Worm (Caenorhabditis elegans) whole organism, young adult: ENCODE measurements around the gene F16G10.9.

ENCODE experiments used
- C06A6.2 ChIP-seq: fragments of 200-800 bp; sonication (Bioruptor generic); conservative IDR thresholded peaks from 2 replicates; pipeline ENCODE4 v1.3.6; 2022; ENCODE audit warnings: missing genetic modification characterization, missing compliant biosample characterization
- F23B12.7 ChIP-seq: sonication (generic microtip); optimal IDR thresholded peaks from 2 replicates; lab custom pipeline; 2017; ENCODE audit warnings: missing genetic modification characterization, mild to moderate bottlenecking, missing compliant biosample characterization, antibody characterized with exemption, moderate library complexity; ENCODE audit not compliant: insufficient read depth
- F55B11.4 ChIP-seq: sonication (generic microtip); optimal IDR thresholded peaks from 2 replicates; lab custom pipeline; 2016; ENCODE audit warnings: missing compliant biosample characterization, missing genetic modification characterization, borderline replicate concordance; ENCODE audit not compliant: insufficient read depth
- K11D2.4 ChIP-seq: fragments of 200-800 bp; sonication (Bioruptor generic); IDR thresholded peaks from 2 replicates; pipeline ENCODE4 v1.3.6; 2022; ENCODE audit warnings: missing genetic modification reagents, missing genetic modification characterization, missing compliant biosample characterization
- Y53F4B.3 ChIP-seq: fragments of 200-800 bp; sonication (Bioruptor generic); IDR thresholded peaks from 2 replicates; pipeline ENCODE4 v1.3.6; 2022; ENCODE audit warnings: missing genetic modification reagents, missing genetic modification characterization, missing compliant biosample characterization
- Y79H2A.3 ChIP-seq: fragments of 200-800 bp; sonication (Bioruptor generic); conservative IDR thresholded peaks from 2 replicates; pipeline ENCODE4 v1.3.6; 2022; ENCODE audit warnings: missing genetic modification reagents, missing genetic modification characterization, missing compliant biosample characterization
- ama-1 ChIP-seq, 3 experiments: fragments of 150-350 bp in 1 of 3; sonication (generic microtip) in 2 of 3; optimal IDR thresholded peaks; 2 replicates each; lab custom pipeline; 2014 to 2018; ENCODE audit warnings: missing biosample characterization in 2 of 3, missing genetic modification characterization in 2 of 3, missing genetic modification reagents in 2 of 3
- aptf-2 ChIP-seq: fragments of 200-800 bp; sonication (Bioruptor generic); conservative IDR thresholded peaks from 2 replicates; pipeline ENCODE4 v1.3.6; 2022; ENCODE audit warnings: missing genetic modification reagents, missing genetic modification characterization, missing compliant biosample characterization
- atf-7 ChIP-seq: sonication (generic microtip); optimal IDR thresholded peaks from 2 replicates; lab custom pipeline; 2017; ENCODE audit warnings: mild to moderate bottlenecking, missing genetic modification characterization, missing compliant biosample characterization
- ceh-100 ChIP-seq: fragments of 200-800 bp; sonication (Bioruptor generic); IDR thresholded peaks from 2 replicates; pipeline ENCODE4 v1.3.6; 2022; ENCODE audit warnings: missing genetic modification reagents, missing genetic modification characterization, missing compliant biosample characterization
- ceh-79 ChIP-seq: sonication (generic microtip); optimal IDR thresholded peaks from 2 replicates; lab custom pipeline; 2017; ENCODE audit warnings: mild to moderate bottlenecking, missing genetic modification characterization, missing compliant biosample characterization
- ceh-91 ChIP-seq: fragments of 200-800 bp; sonication (Bioruptor generic); IDR thresholded peaks from 2 replicates; pipeline ENCODE4 v1.3.6; 2022; ENCODE audit warnings: missing genetic modification reagents, missing genetic modification characterization, missing compliant biosample characterization
- chd-7 ChIP-seq: sonication (generic microtip); optimal IDR thresholded peaks from 2 replicates; lab custom pipeline; 2016; ENCODE audit warnings: mild to moderate bottlenecking, missing genetic modification characterization, moderate library complexity, missing compliant biosample characterization
- die-1 ChIP-seq: sonication (generic microtip); optimal IDR thresholded peaks from 2 replicates; lab custom pipeline; 2016; ENCODE audit warnings: missing genotype, mild to moderate bottlenecking, missing genetic modification characterization, missing compliant biosample characterization
- egrh-3 ChIP-seq: fragments of 200-800 bp; sonication (Bioruptor generic); IDR thresholded peaks from 2 replicates; pipeline ENCODE4 v1.3.6; 2022; ENCODE audit warnings: missing genetic modification reagents, missing genetic modification characterization, missing compliant biosample characterization
- ets-4 ChIP-seq: fragments of 200-800 bp; sonication (Bioruptor generic); optimal IDR thresholded peaks from 2 replicates; lab custom pipeline; 2018; ENCODE audit warnings: mild to moderate bottlenecking, missing genetic modification characterization, missing compliant biosample characterization
- him-1 ChIP-seq: sonication (generic microtip); optimal IDR thresholded peaks from 2 replicates; lab custom pipeline; 2016; ENCODE audit warnings: missing genotype, missing genetic modification reagents, missing genetic modification characterization, missing compliant biosample characterization
- hlh-26 ChIP-seq: fragments of 200-800 bp; sonication (Bioruptor generic); conservative IDR thresholded peaks from 2 replicates; pipeline ENCODE4 v1.3.6; 2022; ENCODE audit warnings: missing genetic modification reagents, missing genetic modification characterization, missing compliant biosample characterization
- lin-35 ChIP-seq, 3 experiments: fragments of 150-350 bp in 2 of 3; sonication (generic microtip) in 1 of 3; optimal IDR thresholded peaks; 2 replicates each; lab custom pipeline; 2014 to 2018; ENCODE audit warnings: missing biosample characterization in 3 of 3, missing genetic modification characterization in 3 of 3, missing genetic modification reagents in 3 of 3
- lin-40 ChIP-seq: sonication (generic microtip); optimal IDR thresholded peaks from 2 replicates; lab custom pipeline; 2016; ENCODE audit warnings: missing genetic modification characterization, mild to moderate bottlenecking, missing compliant biosample characterization, missing genotype, missing genetic modification reagents
- lsl-1 ChIP-seq: fragments of 200-800 bp; sonication (Bioruptor generic); optimal IDR thresholded peaks from 2 replicates; lab custom pipeline; 2018; ENCODE audit warnings: mild to moderate bottlenecking, missing genetic modification characterization, moderate library complexity, missing compliant biosample characterization
- nfya-2 ChIP-seq: fragments of 200-800 bp; sonication (Bioruptor generic); IDR thresholded peaks from 2 replicates; pipeline ENCODE4 v1.3.6; 2022; ENCODE audit warnings: missing genetic modification reagents, missing genetic modification characterization, missing compliant biosample characterization
- nhr-27 ChIP-seq: fragments of 200-800 bp; sonication (Bioruptor generic); optimal IDR thresholded peaks from 2 replicates; lab custom pipeline; 2018; ENCODE audit warnings: mild to moderate bottlenecking, missing genetic modification characterization, moderate library complexity, missing compliant biosample characterization
- nhr-80 ChIP-seq: sonication (generic microtip); optimal IDR thresholded peaks from 2 replicates; lab custom pipeline; 2016; ENCODE audit warnings: missing genetic modification characterization, missing compliant biosample characterization
- rec-8 ChIP-seq, 2 experiments: sonication (generic microtip); optimal IDR thresholded peaks; 2 replicates each; lab custom pipeline; 2016; ENCODE audit warnings: mild to moderate bottlenecking in 2 of 2, missing genetic modification characterization in 2 of 2, missing genetic modification reagents in 2 of 2, missing genotype in 2 of 2, missing biosample characterization in 1 of 2, missing compliant biosample characterization in 1 of 2, moderate library complexity in 1 of 2
- tbp1 ChIP-seq: fragments of 200-800 bp; sonication (Bioruptor generic); optimal IDR thresholded peaks from 2 replicates; lab custom pipeline; 2018; ENCODE audit warnings: mild to moderate bottlenecking, missing genetic modification characterization, missing compliant biosample characterization
- zfh-2 ChIP-seq: fragments of 200-800 bp; sonication (Bioruptor generic); conservative IDR thresholded peaks from 2 replicates; pipeline ENCODE4 v1.3.6; 2022; ENCODE audit warnings: missing genetic modification reagents, missing genetic modification characterization, missing compliant biosample characterization
- ztf-3 ChIP-seq: fragments of 200-800 bp; sonication (Bioruptor generic); optimal IDR thresholded peaks from 2 replicates; lab custom pipeline; 2018; ENCODE audit warnings: mild to moderate bottlenecking, missing genetic modification characterization, missing compliant biosample characterization

Gene F16G10.9

ce11 chrII:2417889-2418288 lies 32.5 kb upstream of the F16G10.9 start, which contains the start of the genes F42G2.5 and F42G2.7:
TSS of gene F42G2.5 (minus strand) at chrII:2417989.
TSS of gene F42G2.7 (plus strand) at chrII:2418158.
- no peak for TF ChIP-seq die-1 (tag; lab: Kevin White, UChicago)
- TF ChIP-seq hlh-26 (GFP tag; lab: Robert Waterston, UW) = no peak
- no peak for TF ChIP-seq K11D2.4 (GFP tag; lab: Robert Waterston, UW)
- no peak for TF ChIP-seq ztf-3 (GFP tag; lab: Kevin White, UChicago)
- TF ChIP-seq zfh-2 (GFP tag; lab: Robert Waterston, UW) = no peak
- no peak for TF ChIP-seq Y53F4B.3 (GFP tag; lab: Robert Waterston, UW)
- TF ChIP-seq ceh-100 (GFP tag; lab: Robert Waterston, UW) = no peak
- TF ChIP-seq ceh-79 = no peak
- TF ChIP-seq F23B12.7 = no peak
- TF ChIP-seq tbp1 = no peak
- TF ChIP-seq lsl-1 (GFP tag; lab: Kevin White, UChicago) = no peak
- TF ChIP-seq ceh-91 (GFP tag; lab: Robert Waterston, UW) = no peak
- no peak for TF ChIP-seq atf-7 (tag; lab: Kevin White, UChicago)
- TF ChIP-seq chd-7 (tag; lab: Kevin White, UChicago) = no peak
- TF ChIP-seq, all 124 proteins: peak for 0

- TF ChIP-seq atf-7 (tag; lab: Kevin White, UChicago) = no peak
- TF ChIP-seq nhr-80 = peak; percentile 54
- TF ChIP-seq, all 124 proteins: peak for 1
Measured at ce11 chrII:2415439-2415838, 30.0 kb upstream of the F16G10.9 start, which contains the start of gene fbxa-4. TSS of gene fbxa-4 (minus strand) at chrII:2415531.

ce11 chrII:2412649-2413048 lies 27.3 kb upstream of the F16G10.9 start, which contains the start of gene fbxa-182:
TSS of gene fbxa-182 (minus strand) at chrII:2412749.
- TF ChIP-seq nhr-27 (tag; lab: Kevin White, UChicago) (no peak), rec-8 (tag; optimal IDR thresholded peaks at IDR 0.05; lab: Kevin White, UChicago) (no peak)

- no peak for TF ChIP-seq him-1 (tag; lab: Kevin White, UChicago)
Measured at ce11 chrII:2411555-2411954, 26.2 kb upstream of the F16G10.9 start.

ce11 chrII:2411093-2411492 lies 25.7 kb upstream of the F16G10.9 start:
- TF ChIP-seq nhr-80 = no peak
- 0 out of 2 replicates have a peak, but pooled peaks have one; percentile 15 for TF ChIP-seq nfya-2 (GFP tag; lab: Robert Waterston, UW)
- TF ChIP-seq C06A6.2 = no peak
- no peak for TF ChIP-seq F55B11.4 (tag; lab: Kevin White, UChicago)
- no peak for TF ChIP-seq Y79H2A.3 (GFP tag; lab: Robert Waterston, UW)
- TF ChIP-seq egrh-3 (GFP tag; lab: Robert Waterston, UW) = no peak
- TF ChIP-seq zfh-2 (GFP tag; lab: Robert Waterston, UW) = peak; percentile 63

ce11 chrII:2403984-2404383 lies 18.6 kb upstream of the F16G10.9 start, which contains the start of gene F16G10.1:
TSS of gene F16G10.1 (plus strand) at chrII:2404284.
- no peak for TF ChIP-seq hlh-26 (GFP tag; lab: Robert Waterston, UW)
- TF ChIP-seq lin-35 (GFP tag; optimal IDR thresholded peaks at IDR 0.05; lab: Kevin White, UChicago) = no peak
- no peak for TF ChIP-seq ets-4 (GFP tag; lab: Kevin White, UChicago)
- no peak for TF ChIP-seq ceh-91 (GFP tag; lab: Robert Waterston, UW)
- no peak for TF ChIP-seq ama-1 (optimal IDR thresholded peaks at IDR 0.05; lab: Kevin White, UChicago)
- no peak for TF ChIP-seq ama-1 (GFP tag; optimal IDR thresholded peaks at IDR 0.05; lab: Kevin White, UChicago)
- TF ChIP-seq lin-40 (tag; lab: Kevin White, UChicago) = no peak
- no peak for TF ChIP-seq aptf-2 (GFP tag; lab: Robert Waterston, UW)
- TF ChIP-seq, all 124 proteins: peak for 0
